Fruit fly (Drosophila melanogaster): ENCODE results near the gene Vti1b.

Vti1b gene

DNA sequence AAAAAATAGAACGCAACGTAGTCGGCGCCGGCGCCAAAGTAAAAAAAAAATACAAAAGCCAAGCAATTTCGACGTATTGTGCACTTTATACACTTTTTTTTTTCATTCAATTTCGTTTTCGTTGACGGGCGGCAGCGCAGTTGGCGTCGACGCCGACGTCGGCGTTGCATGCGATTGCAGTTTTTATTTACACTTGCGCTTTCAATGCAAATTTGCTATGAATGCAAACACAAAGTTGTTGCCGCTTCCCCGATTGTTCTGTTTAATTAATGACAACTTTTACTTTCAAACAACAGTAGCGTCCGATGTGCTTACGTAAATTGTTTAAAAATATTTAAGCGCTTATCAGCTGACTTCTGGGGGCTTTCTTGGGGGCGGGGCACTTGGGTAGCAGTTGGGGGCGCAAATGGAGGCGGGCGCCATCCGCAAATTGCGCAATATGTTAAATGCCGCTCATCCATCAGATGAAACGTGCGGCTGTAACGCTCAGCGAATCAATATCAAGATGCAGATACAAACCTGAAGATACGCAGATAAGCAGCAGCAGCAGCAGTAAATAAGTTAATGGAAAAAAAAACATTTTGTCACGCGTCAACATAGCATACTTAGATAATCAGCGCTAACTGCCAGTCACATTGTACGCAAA is 41.5 kb downstream of the Vti1b start:
- no peak for TF ChIP-seq noc (tag; optimal IDR thresholded peaks at IDR 0.05)

DNA sequence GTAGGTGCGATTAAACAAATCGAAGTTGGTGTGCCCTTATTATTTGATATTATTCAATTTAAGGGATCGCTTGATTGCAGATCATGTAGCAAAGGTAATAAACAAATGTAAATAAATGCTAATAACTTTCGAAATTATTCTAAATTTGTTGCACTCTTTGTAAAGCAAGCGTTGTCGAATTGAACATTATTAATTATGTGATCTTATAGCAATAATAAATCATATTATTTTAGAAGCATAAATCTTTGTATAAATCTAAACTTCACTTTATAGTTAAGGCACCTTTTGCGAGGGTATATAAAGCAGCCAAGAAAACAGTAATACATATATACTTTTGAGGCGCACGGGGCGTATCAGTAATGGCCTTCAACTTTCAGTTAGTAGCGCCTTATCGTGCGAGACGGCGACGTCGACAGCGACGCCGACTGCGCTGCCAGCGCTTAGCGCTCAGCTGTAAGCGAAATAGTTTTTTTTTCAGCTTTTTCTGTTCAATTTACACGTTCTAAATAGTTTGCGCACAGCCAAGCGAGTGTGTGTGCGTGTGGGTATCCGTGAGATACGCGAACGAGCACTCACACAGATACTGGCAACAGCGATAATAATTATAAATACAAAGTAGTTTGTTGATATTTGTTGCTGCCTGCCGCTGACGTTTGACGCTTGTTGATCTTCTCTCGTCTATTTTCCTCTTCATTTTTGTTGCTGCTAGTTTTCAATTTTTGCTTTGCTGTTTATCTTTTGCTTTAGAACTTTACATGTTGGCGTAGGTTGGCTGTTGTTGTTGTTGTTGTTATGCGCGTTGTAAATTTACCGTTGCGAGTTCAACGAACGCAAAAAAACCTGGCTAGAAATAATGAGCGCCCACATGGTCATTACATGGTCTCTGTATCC is 42.3 kb downstream of the Vti1b start:
- TF ChIP-seq noc (tag; optimal IDR thresholded peaks at IDR 0.05) = peak; percentile 84

DNA sequence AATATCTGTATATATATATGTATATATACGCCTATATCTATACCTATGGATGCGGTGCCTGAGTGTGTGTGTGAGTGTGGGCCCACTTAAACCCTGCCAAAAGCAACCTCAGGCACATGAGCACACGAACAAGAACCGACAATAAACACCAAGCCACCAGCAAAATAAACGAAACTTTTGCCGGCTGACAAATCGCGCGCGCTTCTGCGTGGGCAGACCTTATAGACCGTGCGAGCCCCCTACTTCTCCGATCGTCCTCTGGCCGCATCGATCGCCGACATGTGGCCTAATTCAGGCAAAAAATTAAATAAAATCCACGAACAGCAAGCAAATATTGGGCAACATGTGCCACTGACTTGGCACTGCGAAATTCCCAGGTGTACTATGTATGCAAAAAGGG is 46.4 kb downstream of the Vti1b start:
- TF ChIP-seq noc (tag; optimal IDR thresholded peaks at IDR 0.05) = no peak

- TF ChIP-seq noc (tag; optimal IDR thresholded peaks at IDR 0.05) = peak; percentile 29
Measured at dm6 chr3R:18445148-18445843, 48.5 kb downstream of the Vti1b start.

DNA sequence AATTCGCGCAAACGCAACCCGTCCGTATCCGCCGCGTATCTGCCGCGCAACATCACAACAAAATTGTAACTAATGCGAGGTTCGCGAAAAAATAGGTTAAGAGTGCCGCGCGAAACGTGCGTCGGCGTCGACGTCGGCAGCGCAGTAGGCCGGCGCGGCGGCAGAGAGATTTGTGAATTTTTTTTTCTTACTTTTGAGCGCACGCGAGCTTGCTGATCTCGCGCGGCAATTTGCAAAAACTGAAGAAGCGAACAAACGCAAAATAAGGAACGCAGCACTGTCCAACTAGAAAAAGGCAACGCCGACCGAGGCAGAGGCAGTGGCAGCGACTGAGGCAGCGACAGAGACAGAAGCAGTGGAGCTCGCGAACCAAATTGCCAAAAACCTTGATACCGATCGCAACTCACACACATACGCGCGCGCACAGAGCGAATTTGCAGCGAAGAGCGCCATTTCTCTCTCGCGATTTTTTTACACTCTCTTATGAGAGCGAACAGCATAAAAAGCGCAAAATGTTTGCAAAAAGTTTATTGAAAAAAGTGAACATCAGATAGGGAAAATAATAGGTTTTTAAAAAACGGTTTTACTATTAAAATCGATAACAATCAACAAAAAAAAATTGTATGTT is 50.5 kb downstream of the Vti1b start:
- TF ChIP-seq noc (tag; optimal IDR thresholded peaks at IDR 0.05) = no peak

DNA sequence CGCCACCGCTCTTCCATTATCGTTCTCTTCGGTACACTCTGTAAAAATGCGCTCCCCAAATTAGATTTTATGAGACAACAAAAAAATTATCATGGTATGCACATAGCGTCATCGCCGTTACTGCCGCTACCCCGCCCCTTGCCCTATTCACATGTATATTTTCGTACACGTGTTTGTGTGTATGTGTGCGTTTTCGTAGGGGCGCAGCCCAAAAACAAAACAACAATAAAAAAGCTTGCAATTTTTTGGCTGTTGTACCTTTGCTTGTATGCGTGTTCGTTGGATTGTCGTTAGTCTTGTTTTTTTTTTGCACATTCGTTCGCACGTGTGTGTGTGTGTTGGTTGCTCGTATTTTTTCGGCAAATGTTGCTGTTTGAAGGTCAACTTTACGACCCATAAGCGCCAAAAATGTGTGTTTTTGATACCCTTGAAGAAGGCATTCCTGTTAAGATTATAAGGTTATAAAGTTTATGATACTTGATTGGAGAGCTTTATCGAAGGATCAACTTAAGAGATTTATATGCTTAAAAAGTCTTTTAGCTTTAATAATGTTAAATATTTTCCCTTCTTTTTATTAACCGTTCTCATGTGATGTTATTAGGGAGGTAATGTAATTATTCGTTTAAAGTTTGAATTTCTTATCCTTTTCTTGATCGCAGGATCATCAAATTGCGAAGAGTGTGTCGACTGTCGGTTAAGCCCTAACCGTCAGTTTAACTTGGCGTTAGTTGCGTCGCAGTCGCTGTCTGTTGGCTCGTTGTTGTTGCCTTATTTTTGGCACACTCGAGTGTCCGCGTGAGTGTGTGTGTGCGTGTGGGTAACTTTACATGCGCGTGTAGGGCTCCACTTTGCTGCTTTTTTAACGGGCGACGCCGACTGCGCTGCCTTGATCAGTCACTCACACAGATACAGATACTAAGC is 51.5 kb downstream of the Vti1b start:
- peak; percentile 100 for TF ChIP-seq noc (tag; optimal IDR thresholded peaks at IDR 0.05)

DNA sequence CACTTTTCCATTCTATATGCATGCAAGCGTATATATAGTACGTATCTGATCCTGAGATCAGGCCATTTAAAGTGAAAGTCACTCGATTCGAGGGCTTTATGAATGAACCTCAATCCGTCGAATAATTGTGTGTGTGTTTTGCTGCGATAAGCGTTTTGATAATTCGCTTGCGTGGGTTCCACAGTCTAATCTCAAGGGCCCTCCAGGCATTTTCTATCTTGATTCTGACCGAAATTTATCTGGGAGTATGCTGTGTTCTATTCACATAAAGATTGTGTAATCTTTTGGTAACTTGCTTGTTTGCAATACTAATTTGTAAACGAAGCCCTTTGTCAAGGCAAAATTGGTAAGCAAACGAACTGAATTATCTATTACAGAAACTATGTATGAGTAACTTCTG is 52.4 kb downstream of the Vti1b start:
- TF ChIP-seq noc (tag; optimal IDR thresholded peaks at IDR 0.05) = no peak
